Worm (Caenorhabditis elegans) whole organism, L4/young adult: ENCODE results near the gene D1086.7.

ENCODE experiments used
- W03F9.2 ChIP-seq: fragments of 150-350 bp; optimal IDR thresholded peaks from 2 replicates; lab custom pipeline; 2014; ENCODE audit warnings: missing biosample characterization, missing genetic modification characterization
- dao-5 ChIP-seq: sonication (generic microtip); optimal IDR thresholded peaks from 2 replicates; lab custom pipeline; 2016; ENCODE audit warnings: missing genotype, missing genetic modification characterization, moderate library complexity, missing compliant biosample characterization
- him-1 ChIP-seq: sonication (generic microtip); optimal IDR thresholded peaks from 2 replicates; lab custom pipeline; 2016; ENCODE audit warnings: missing genotype, missing genetic modification reagents, missing genetic modification characterization, missing compliant biosample characterization

ce11 chrV:14127834-14128233 is 43.8 kb downstream of the D1086.7 start:
- TF ChIP-seq him-1 (tag; lab: Kevin White, UChicago), result no peak
- TF ChIP-seq dao-5 (tag; lab: Kevin White, UChicago), result no peak
- TF ChIP-seq W03F9.2 (tag; lab: Kevin White, UChicago), result no peak
